Fruit fly (Drosophila melanogaster) whole organism, embryonic: ENCODE measurements around the gene CG14820.

Experiments used
- Asciz ChIP-seq: fragments of 200-800 bp; sonication (Bioruptor generic); optimal IDR thresholded peaks from 2 replicates; lab custom pipeline; 2017; ENCODE audit warnings: missing biosample characterization, mild to moderate bottlenecking, missing genetic modification characterization, missing genetic modification reagents
- Bdp1 ChIP-seq: fragments of 200-800 bp; sonication (Bioruptor generic); optimal IDR thresholded peaks from 3 replicates; lab custom pipeline; 2016; ENCODE audit warnings: missing biosample characterization, missing genetic modification characterization
- CG10321 ChIP-seq: fragments of 200-800 bp; sonication (Bioruptor generic); IDR thresholded peaks from 2 replicates; pipeline ENCODE4 v1.3.6; 2022; ENCODE audit warnings: missing biosample characterization, missing genetic modification characterization
- CG10543 ChIP-seq: fragments of 200-800 bp; sonication (Bioruptor generic); optimal IDR thresholded peaks from 3 replicates; lab custom pipeline; 2017; ENCODE audit warnings: missing biosample characterization, mild to moderate bottlenecking, missing genetic modification characterization, moderate library complexity
- CG10959 ChIP-seq: fragments of 200-800 bp; sonication (Bioruptor generic); IDR thresholded peaks from 2 replicates; pipeline ENCODE4 v1.3.6; 2022; ENCODE audit warnings: missing biosample characterization, missing genetic modification characterization
- CG11085 ChIP-seq: fragments of 200-800 bp; sonication (Bioruptor generic); IDR thresholded peaks from 2 replicates; pipeline ENCODE4 v1.3.6; 2022; ENCODE audit warnings: missing biosample characterization, missing genetic modification characterization
- CG11247 ChIP-seq: fragments of 200-800 bp; sonication (Bioruptor generic); IDR thresholded peaks from 2 replicates; pipeline ENCODE4 v1.3.6; 2022; ENCODE audit warnings: missing biosample characterization, missing genetic modification characterization
- CG12104 ChIP-seq: fragments of 200-800 bp; sonication (Bioruptor generic); optimal IDR thresholded peaks from 3 replicates; lab custom pipeline; 2016; ENCODE audit warnings: missing biosample characterization, missing genetic modification characterization
- CG12942 ChIP-seq: fragments of 200-800 bp; sonication (Bioruptor generic); optimal IDR thresholded peaks from 3 replicates; lab custom pipeline; 2016; ENCODE audit warnings: missing biosample characterization, missing genetic modification characterization
- CG14965 ChIP-seq: fragments of 200-800 bp; sonication (Bioruptor generic); optimal IDR thresholded peaks from 2 replicates; lab custom pipeline; 2016; ENCODE audit warnings: missing biosample characterization, missing genetic modification characterization, borderline replicate concordance
- CG15269 ChIP-seq: fragments of 200-800 bp; sonication (Bioruptor generic); optimal IDR thresholded peaks from 2 replicates; lab custom pipeline; 2018; ENCODE audit warnings: missing biosample characterization, mild to moderate bottlenecking, missing genetic modification characterization, moderate library complexity
- CG15601 ChIP-seq: fragments of 200-800 bp; sonication (Bioruptor generic); optimal IDR thresholded peaks from 3 replicates; lab custom pipeline; 2019; ENCODE audit warnings: missing biosample characterization, mild to moderate bottlenecking, missing genetic modification characterization, moderate library complexity
- CG17359 ChIP-seq: fragments of 200-800 bp; sonication (Bioruptor generic); optimal IDR thresholded peaks from 3 replicates; lab custom pipeline; 2018; ENCODE audit warnings: missing biosample characterization, mild to moderate bottlenecking, missing genetic modification characterization, moderate library complexity
- CG7987 ChIP-seq: fragments of 200-800 bp; sonication (Bioruptor generic); optimal IDR thresholded peaks from 2 replicates; lab custom pipeline; 2018; ENCODE audit warnings: missing biosample characterization, mild to moderate bottlenecking, missing genetic modification characterization, moderate library complexity
- CG9609 ChIP-seq: fragments of 200-800 bp; sonication (Bioruptor generic); optimal IDR thresholded peaks from 3 replicates; lab custom pipeline; 2016; ENCODE audit warnings: missing biosample characterization, missing genetic modification characterization
- CG9797 ChIP-seq: fragments of 200-800 bp; sonication (Bioruptor generic); optimal IDR thresholded peaks from 3 replicates; lab custom pipeline; 2018; ENCODE audit warnings: missing biosample characterization, mild to moderate bottlenecking, missing genetic modification characterization
- Eip74EF ChIP-seq, 2 experiments: fragments of 200-800 bp in 1 of 2; fragments of >200 bp in 1 of 2; sonication (Bioruptor generic) in 1 of 2; optimal IDR thresholded peaks; 2 replicates each; lab custom pipeline; 2017 to 2019; ENCODE audit warnings: missing biosample characterization in 2 of 2, missing genetic modification characterization in 2 of 2, mild to moderate bottlenecking in 1 of 2, moderate library complexity in 1 of 2
- Hey ChIP-seq: fragments of 200-800 bp; sonication (Bioruptor generic); optimal IDR thresholded peaks from 3 replicates; lab custom pipeline; 2018; ENCODE audit warnings: missing biosample characterization, mild to moderate bottlenecking, missing genetic modification characterization
- MESR4 ChIP-seq: fragments of 200-800 bp; sonication (Bioruptor generic); optimal IDR thresholded peaks from 2 replicates; lab custom pipeline; 2018; ENCODE audit warnings: missing biosample characterization, mild to moderate bottlenecking, missing genetic modification characterization, moderate library complexity
- Med ChIP-seq: fragments of 200-800 bp; sonication (Bioruptor generic); peaks from one replicate; lab custom pipeline; 2016; ENCODE audit warnings: missing biosample characterization, missing genetic modification characterization, mild to moderate bottlenecking, inconsistent platforms, moderate library complexity
- NC2β ChIP-seq: fragments of 200-800 bp; sonication (Bioruptor generic); optimal IDR thresholded peaks from 2 replicates; lab custom pipeline; 2016; ENCODE audit warnings: missing biosample characterization, missing genetic modification characterization
- Oli ChIP-seq: fragments of 200-800 bp; sonication (Bioruptor generic); optimal IDR thresholded peaks from 2 replicates; lab custom pipeline; 2018; ENCODE audit warnings: missing biosample characterization, mild to moderate bottlenecking, missing genetic modification characterization, moderate library complexity
- Optix ChIP-seq: fragments of 200-800 bp; sonication (Bioruptor generic); IDR thresholded peaks from 3 replicates; pipeline ENCODE4 v1.3.6; 2022; ENCODE audit warnings: missing biosample characterization, missing genetic modification characterization
- PHDP ChIP-seq: fragments of 200-800 bp; sonication (Bioruptor generic); optimal IDR thresholded peaks from 3 replicates; lab custom pipeline; 2018; ENCODE audit warnings: missing biosample characterization, mild to moderate bottlenecking, missing genetic modification characterization, moderate library complexity
- Ptx1 ChIP-seq: fragments of 200-800 bp; sonication (Bioruptor generic); IDR thresholded peaks from 2 replicates; pipeline ENCODE4 v1.3.6; 2022; ENCODE audit warnings: missing biosample characterization, missing genetic modification characterization
- Xrp1 ChIP-seq: fragments of 200-800 bp; sonication (Bioruptor generic); IDR thresholded peaks from 2 replicates; pipeline ENCODE4 v1.3.6; 2022; ENCODE audit warnings: missing biosample characterization, missing genetic modification characterization
- abd-A ChIP-seq: fragments of 200-800 bp; sonication (Bioruptor generic); optimal IDR thresholded peaks from 3 replicates; lab custom pipeline; 2019; ENCODE audit warnings: missing biosample characterization, mild to moderate bottlenecking, missing genetic modification characterization, moderate library complexity
- ash1 ChIP-seq: fragments of 200-800 bp; sonication (Bioruptor generic); optimal IDR thresholded peaks from 2 replicates; lab custom pipeline; 2018; ENCODE audit warnings: missing biosample characterization, mild to moderate bottlenecking, missing genetic modification characterization
- bbx ChIP-seq: fragments of 200-800 bp; sonication (Bioruptor generic); IDR thresholded peaks from 2 replicates; pipeline ENCODE4 v1.3.6; 2022; ENCODE audit warnings: missing biosample characterization, missing genetic modification characterization; ENCODE audit not compliant: partially characterized antibody
- br ChIP-seq: fragments of >200 bp; optimal IDR thresholded peaks from 2 replicates; lab custom pipeline; 2017
- ci ChIP-seq: fragments of 200-800 bp; sonication (Bioruptor generic); IDR thresholded peaks from 3 replicates; pipeline ENCODE4 v1.3.6; 2022; ENCODE audit warnings: missing biosample characterization, missing genetic modification characterization
- crol ChIP-seq: fragments of 200-800 bp; sonication (Bioruptor generic); IDR thresholded peaks from 2 replicates; pipeline ENCODE4 v1.3.6; 2022; ENCODE audit warnings: missing biosample characterization, missing genetic modification characterization
- dysf ChIP-seq: fragments of 200-800 bp; sonication (Bioruptor generic); IDR thresholded peaks from 3 replicates; pipeline ENCODE4 v1.3.6; 2022; ENCODE audit warnings: missing biosample characterization, missing genetic modification characterization
- eve ChIP-seq, 2 experiments: fragments of >200 bp; optimal IDR thresholded peaks; 2 replicates each; lab custom pipeline; 2017; ENCODE audit warnings: missing biosample characterization in 2 of 2, missing genetic modification characterization in 2 of 2
- gem ChIP-seq: fragments of 200-800 bp; sonication (Bioruptor generic); optimal IDR thresholded peaks from 2 replicates; lab custom pipeline; 2019; ENCODE audit warnings: missing biosample characterization, mild to moderate bottlenecking, missing genetic modification characterization, moderate library complexity
- gt ChIP-seq: fragments of 200-800 bp; sonication (Bioruptor generic); IDR thresholded peaks from 2 replicates; pipeline ENCODE4 v1.3.6; 2022; ENCODE audit warnings: missing biosample characterization, missing genetic modification characterization
- hbn ChIP-seq: fragments of 200-800 bp; sonication (Bioruptor generic); IDR thresholded peaks from 2 replicates; pipeline ENCODE4 v1.3.6; 2022; ENCODE audit warnings: missing biosample characterization, missing genetic modification characterization; ENCODE audit not compliant: partially characterized antibody
- ind ChIP-seq: fragments of 200-800 bp; sonication (Bioruptor generic); optimal IDR thresholded peaks from 3 replicates; lab custom pipeline; 2016; ENCODE audit warnings: missing biosample characterization, missing genetic modification characterization
- jing ChIP-seq: fragments of 200-800 bp; sonication (Bioruptor generic); optimal IDR thresholded peaks from 2 replicates; lab custom pipeline; 2018; ENCODE audit warnings: missing biosample characterization, mild to moderate bottlenecking, missing genetic modification characterization
- jumu ChIP-seq: fragments of 200-800 bp; sonication (Bioruptor generic); optimal IDR thresholded peaks from 3 replicates; lab custom pipeline; 2016; ENCODE audit warnings: missing biosample characterization, missing genetic modification characterization
- lilli ChIP-seq: fragments of 200-800 bp; sonication (Bioruptor generic); optimal IDR thresholded peaks from 3 replicates; lab custom pipeline; 2016; ENCODE audit warnings: missing biosample characterization, missing genetic modification characterization
- mam ChIP-seq: fragments of 200-800 bp; sonication (Bioruptor generic); optimal IDR thresholded peaks from 3 replicates; lab custom pipeline; 2016; ENCODE audit warnings: missing biosample characterization, missing genetic modification characterization
- peb ChIP-seq: fragments of 200-800 bp; sonication (Bioruptor generic); IDR thresholded peaks from 2 replicates; pipeline ENCODE4 v1.3.6; 2022; ENCODE audit warnings: missing biosample characterization, missing genetic modification characterization
- pros ChIP-seq: fragments of 200-800 bp; sonication (Bioruptor generic); optimal IDR thresholded peaks from 3 replicates; lab custom pipeline; 2019; ENCODE audit warnings: missing biosample characterization, mild to moderate bottlenecking, missing genetic modification characterization, moderate library complexity
- schlank ChIP-seq: fragments of 200-800 bp; sonication (Bioruptor generic); optimal IDR thresholded peaks from 2 replicates; lab custom pipeline; 2018; ENCODE audit warnings: missing biosample characterization, mild to moderate bottlenecking, missing genetic modification characterization
- sob ChIP-seq: fragments of 200-800 bp; sonication (Bioruptor generic); IDR thresholded peaks from 2 replicates; pipeline ENCODE4 v1.3.6; 2022; ENCODE audit warnings: missing biosample characterization, missing genetic modification characterization
- ssp ChIP-seq: fragments of 200-800 bp; sonication (Bioruptor generic); IDR thresholded peaks from 2 replicates; pipeline ENCODE4 v1.3.6; 2022; ENCODE audit warnings: missing biosample characterization, missing genetic modification characterization
- twi ChIP-seq: fragments of 200-800 bp; optimal IDR thresholded peaks from 2 replicates; lab custom pipeline; 2019; ENCODE audit warnings: missing biosample characterization, mild to moderate bottlenecking, missing genetic modification characterization, moderate library complexity
- vfl ChIP-seq: fragments of 200-800 bp; sonication (Bioruptor generic); optimal IDR thresholded peaks from 2 replicates; lab custom pipeline; 2016; ENCODE audit warnings: missing biosample characterization, missing genetic modification characterization

Gene CG14820

DNA sequence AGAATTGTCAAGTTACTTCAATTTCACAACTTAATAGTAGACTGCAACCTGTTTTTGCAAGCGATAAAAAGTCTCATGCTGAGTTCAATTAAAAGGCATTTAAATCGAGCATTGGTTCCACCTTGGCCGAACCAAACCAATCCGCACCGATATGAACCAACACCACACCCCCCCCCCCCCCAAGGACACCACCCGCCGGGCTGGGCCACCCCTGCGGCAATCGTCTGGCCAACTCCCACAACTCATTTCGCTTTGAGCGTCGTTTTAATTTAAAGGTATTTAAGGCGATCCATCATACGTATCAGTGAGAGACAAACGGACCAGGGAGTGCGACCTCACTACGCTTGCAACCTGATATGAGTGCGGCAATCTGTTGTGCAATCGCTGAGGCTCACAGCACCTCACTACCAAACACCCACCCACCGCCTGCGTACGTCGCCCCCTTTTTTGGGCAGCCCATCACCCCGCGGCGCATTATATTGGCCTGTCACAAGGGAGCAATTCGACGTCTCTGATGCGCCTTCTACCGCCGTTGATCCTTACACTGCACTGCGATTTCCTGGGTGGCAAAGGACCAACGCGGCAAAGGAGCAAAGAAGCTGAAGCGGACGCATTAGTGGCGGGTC lies 47.7 kb upstream of the CG14820 start (continued):
- TF ChIP-seq crol (GFP tag; lab: Robert Waterston, UW) (no peak), bbx (no peak), CG15601 (no peak), CG10959 (GFP tag; lab: Robert Waterston, UW) (no peak), ci (no peak), Med (GFP tag; lab: Kevin White, UChicago) (peak; percentile 23), Oli (tag; lab: Kevin White, UChicago) (no peak), vfl (GFP tag; lab: Kevin White, UChicago) (no peak), lilli (GFP tag; lab: Kevin White, UChicago) (no peak), CG14965 (GFP tag; lab: Kevin White, UChicago) (no peak), Bdp1 (no peak), CG11247 (GFP tag; lab: Robert Waterston, UW) (no peak), MESR4 (no peak), Asciz (no peak), Hey (tag; lab: Kevin White, UChicago) (peak; percentile 87)
- TF ChIP-seq, all 482 proteins: peak for 9

DNA sequence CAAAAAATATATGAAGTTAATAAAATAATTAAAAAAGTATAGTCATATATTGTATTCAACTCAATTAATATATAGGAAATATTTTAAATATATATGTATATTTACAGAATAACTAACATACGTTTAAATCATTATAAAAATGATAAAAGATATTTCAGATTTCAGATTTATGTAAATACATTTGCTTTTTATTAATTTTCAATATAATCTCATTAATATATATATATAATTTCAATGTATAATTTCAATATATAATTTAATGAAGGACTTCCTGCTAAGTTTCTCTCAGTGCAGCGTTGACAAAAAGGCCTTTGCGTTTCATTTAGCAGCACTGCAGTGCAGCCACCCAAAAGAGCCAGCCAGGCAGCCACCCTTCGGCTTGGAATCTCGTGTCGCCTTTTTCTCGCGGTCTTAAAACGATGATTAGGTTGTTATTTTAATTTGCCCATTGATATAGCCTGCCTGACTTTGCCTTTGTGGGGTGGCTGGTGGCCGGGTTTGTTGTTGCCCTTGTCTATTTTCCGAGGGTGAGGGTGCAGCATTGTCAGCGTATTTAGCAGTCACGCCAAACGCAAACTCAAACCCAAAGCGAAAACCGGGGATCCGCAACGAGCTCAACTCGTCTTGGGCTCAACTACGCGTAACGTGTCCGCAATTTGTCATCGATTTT lies 46.9 kb upstream of the CG14820 start:
- TF ChIP-seq CG10543 (GFP tag; lab: Kevin White, UChicago) (no peak), peb (GFP tag; lab: Robert Waterston, UW) (no peak), CG12104 (GFP tag; lab: Kevin White, UChicago) (no peak), NC2β (GFP tag; lab: Kevin White, UChicago) (no peak), jumu (GFP tag; lab: Kevin White, UChicago) (no peak), ind (no peak), jing (no peak), CG9609 (GFP tag; lab: Kevin White, UChicago) (no peak), mam (GFP tag; lab: Kevin White, UChicago) (no peak), gem (tag; lab: Kevin White, UChicago) (peak; percentile 75), Optix (no peak), eve (GFP tag; optimal IDR thresholded peaks at IDR 0.05; lab: Kevin White, UChicago) (no peak), CG10321 (GFP tag; lab: Robert Waterston, UW) (0 out of 2 replicates have a peak, but pooled peaks have one; percentile 14), ash1 (GFP tag; lab: Kevin White, UChicago) (no peak), CG9797 (GFP tag; lab: Kevin White, UChicago) (no peak), gt (GFP tag; lab: Robert Waterston, UW) (no peak), pros (peak; percentile 95), ssp (0 out of 2 replicates have a peak, but pooled peaks have one; percentile 24), bbx (no peak), CG17359 (tag; lab: Kevin White, UChicago) (peak; percentile 27), CG7987 (no peak), abd-A (tag; lab: Kevin White, UChicago) (peak; percentile 36), CG11085 (GFP tag; lab: Robert Waterston, UW) (no peak), Hey (tag; lab: Kevin White, UChicago) (peak; percentile 64), dysf (GFP tag; lab: Robert Waterston, UW) (no peak), PHDP (tag; lab: Kevin White, UChicago) (no peak), twi (peak; percentile 4), hbn (no peak), CG12942 (GFP tag; lab: Kevin White, UChicago) (no peak), sob (GFP tag; lab: Robert Waterston, UW) (no peak), Xrp1 (GFP tag; lab: Robert Waterston, UW) (peak; percentile 17; the same call in 1 of the 2 replicates), Eip74EF (GFP tag; optimal IDR thresholded peaks at IDR 0.05; lab: Kevin White, UChicago) (no peak), CG15269 (peak; percentile 28), schlank (tag; lab: Kevin White, UChicago) (no peak), br (lab: Kevin White, UChicago) (no peak), Ptx1 (no peak)
